Fruit fly (Drosophila melanogaster): Measurements from ENCODE around the gene CG16743.

CG16743 gene

dm6 chr2L:10987370-10987853, 15.3 kb downstream of the CG16743 start, which contains the start of the genes piwi and CG12253 (continued):
- TF ChIP-seq ey (GFP tag; optimal IDR thresholded peaks at IDR 0.05): peak; percentile 44
- TF ChIP-seq rgr (GFP tag; optimal IDR thresholded peaks at IDR 0.05): no peak
- peak; percentile 50 for TF ChIP-seq sv (GFP tag; optimal IDR thresholded peaks at IDR 0.05)
- TF ChIP-seq brk (GFP tag; optimal IDR thresholded peaks at IDR 0.05): peak; percentile 67
- TF ChIP-seq Hr83 (GFP tag; optimal IDR thresholded peaks at IDR 0.05; ENCODE audit: poor library complexity, severe bottlenecking): no peak
- no peak for TF ChIP-seq Abd-B (GFP tag; optimal IDR thresholded peaks at IDR 0.05)
- no peak for TF ChIP-seq CG9705 (GFP tag; optimal IDR thresholded peaks at IDR 0.05)
- TF ChIP-seq foxo (GFP tag; optimal IDR thresholded peaks at IDR 0.05): no peak
- no peak for TF ChIP-seq jim (GFP tag; optimal IDR thresholded peaks at IDR 0.05)
- no peak for TF ChIP-seq Hnf4 (GFP tag; optimal IDR thresholded peaks at IDR 0.05)
- peak; percentile 61 for TF ChIP-seq Dif (GFP tag; optimal IDR thresholded peaks at IDR 0.05; ENCODE audit: partially characterized antibody)

DNA sequence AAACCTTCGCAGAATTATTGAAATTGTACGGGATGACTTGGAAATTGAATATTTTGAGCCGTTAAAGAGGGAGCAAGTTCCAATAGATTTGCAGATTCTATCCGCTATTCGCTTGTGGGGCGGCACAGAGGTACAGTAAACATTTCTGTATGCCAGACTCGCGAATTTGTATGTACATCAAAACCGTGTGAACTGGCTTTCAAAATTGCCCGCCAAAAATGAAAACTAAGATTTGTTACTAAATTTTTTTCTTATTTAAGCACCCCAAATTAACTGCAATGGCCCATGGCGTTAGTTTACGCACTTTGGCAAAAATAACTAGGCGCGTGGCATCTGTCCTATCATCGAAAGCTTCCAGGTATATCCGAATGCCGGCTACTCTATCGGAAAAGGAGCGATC, 15.9 kb downstream of the CG16743 start:
- TF ChIP-seq Vsx2 (GFP tag; optimal IDR thresholded peaks at IDR 0.05; ENCODE audit: partially characterized antibody) (no peak), br (GFP tag; optimal IDR thresholded peaks at IDR 0.05) (no peak), dsf (GFP tag; optimal IDR thresholded peaks at IDR 0.05; ENCODE audit: borderline replicate concordance) (no peak)

DNA sequence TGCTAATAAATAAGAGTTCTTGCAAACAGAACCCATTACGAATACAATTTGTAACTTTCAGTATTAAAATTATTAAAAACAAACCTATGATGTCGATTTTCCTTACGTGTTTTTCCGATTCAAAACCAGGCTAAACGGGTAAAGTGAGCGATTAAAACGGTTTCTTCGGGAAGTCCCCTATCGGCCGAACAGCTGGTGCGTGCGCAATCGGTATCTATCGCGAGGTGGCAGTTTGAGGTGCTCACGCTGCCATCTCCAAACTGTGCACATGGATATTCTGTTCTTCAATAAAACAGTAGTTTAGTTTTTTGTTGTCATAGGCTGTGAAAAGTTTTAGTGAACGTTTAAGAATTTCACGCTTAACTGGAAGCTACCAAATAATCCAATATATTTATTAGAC, 17.1 kb downstream of the CG16743 start, which contains the start of gene TTLL4A:
TSS of gene TTLL4A (plus strand) at position 240 of the 400 bp plus-strand sequence.
- TF ChIP-seq dsf (GFP tag; optimal IDR thresholded peaks at IDR 0.05; ENCODE audit: borderline replicate concordance): no peak
- peak; percentile 22 for TF ChIP-seq Myc (optimal IDR thresholded peaks at IDR 0.05)
- TF ChIP-seq lola (GFP tag; optimal IDR thresholded peaks at IDR 0.05): no peak
- TF ChIP-seq dmrt93B (GFP tag; optimal IDR thresholded peaks at IDR 0.05): no peak
- TF ChIP-seq Dif (GFP tag; optimal IDR thresholded peaks at IDR 0.05; ENCODE audit: partially characterized antibody): no peak
- peak; percentile 18 for TF ChIP-seq sage (GFP tag; optimal IDR thresholded peaks at IDR 0.05)
- TF ChIP-seq brk (GFP tag; optimal IDR thresholded peaks at IDR 0.05): peak; percentile 58
- TF ChIP-seq Sp1 (GFP tag; optimal IDR thresholded peaks at IDR 0.05): no peak
- peak; percentile 68 for TF ChIP-seq Hnf4 (GFP tag; optimal IDR thresholded peaks at IDR 0.05)
- TF ChIP-seq pan (optimal IDR thresholded peaks at IDR 0.05): no peak
- TF ChIP-seq foxo (GFP tag; optimal IDR thresholded peaks at IDR 0.05): no peak
- TF ChIP-seq Hr83 (GFP tag; optimal IDR thresholded peaks at IDR 0.05; ENCODE audit: poor library complexity, severe bottlenecking): peak; percentile 68
- no peak for TF ChIP-seq usp (GFP tag; optimal IDR thresholded peaks at IDR 0.05)
- no peak for TF ChIP-seq Jra (GFP tag; optimal IDR thresholded peaks at IDR 0.05)
- TF ChIP-seq Abd-B (GFP tag; optimal IDR thresholded peaks at IDR 0.05): no peak
- no peak for TF ChIP-seq jim (GFP tag; optimal IDR thresholded peaks at IDR 0.05)
- TF ChIP-seq tai (GFP tag; optimal IDR thresholded peaks at IDR 0.05): peak; percentile 57
- no peak for TF ChIP-seq rgr (GFP tag; optimal IDR thresholded peaks at IDR 0.05)
- TF ChIP-seq OdsH (GFP tag; optimal IDR thresholded peaks at IDR 0.05): no peak
- TF ChIP-seq CrebA (GFP tag; optimal IDR thresholded peaks at IDR 0.05; ENCODE audit: borderline replicate concordance): no peak
- TF ChIP-seq CG32264 (GFP tag; optimal IDR thresholded peaks at IDR 0.05): no peak
- peak; percentile 45 for TF ChIP-seq woc (GFP tag; optimal IDR thresholded peaks at IDR 0.05)
- TF ChIP-seq ey (GFP tag; optimal IDR thresholded peaks at IDR 0.05): no peak
- TF ChIP-seq Vsx2 (GFP tag; optimal IDR thresholded peaks at IDR 0.05; ENCODE audit: partially characterized antibody): no peak
- no peak for TF ChIP-seq Mio (GFP tag; optimal IDR thresholded peaks at IDR 0.05)
- no peak for TF ChIP-seq CG9705 (GFP tag; optimal IDR thresholded peaks at IDR 0.05)
- no peak for TF ChIP-seq Hr78 (GFP tag; optimal IDR thresholded peaks at IDR 0.05)
- TF ChIP-seq HLH106 (tag; optimal IDR thresholded peaks at IDR 0.05): no peak
- TF ChIP-seq Dfd (GFP tag; optimal IDR thresholded peaks at IDR 0.05): no peak
- peak; percentile 17 for TF ChIP-seq sv (GFP tag; optimal IDR thresholded peaks at IDR 0.05)
- TF ChIP-seq dl (GFP tag; optimal IDR thresholded peaks at IDR 0.05; ENCODE audit: insufficient read depth in 1 of 2, partially characterized antibody in 2 of 2): no peak
- no peak for TF ChIP-seq fru (GFP tag; optimal IDR thresholded peaks at IDR 0.05)
- no peak for TF ChIP-seq Rel (GFP tag; optimal IDR thresholded peaks at IDR 0.05)
- peak; percentile 100 for TF ChIP-seq Rel (tag; optimal IDR thresholded peaks at IDR 0.05)
- TF ChIP-seq GATAd (GFP tag; optimal IDR thresholded peaks at IDR 0.05): no peak
- TF ChIP-seq N (GFP tag; optimal IDR thresholded peaks at IDR 0.05): no peak
- no peak for TF ChIP-seq h (GFP tag; optimal IDR thresholded peaks at IDR 0.05)
- TF ChIP-seq br (GFP tag; optimal IDR thresholded peaks at IDR 0.05): no peak
- no peak for TF ChIP-seq psq (GFP tag; optimal IDR thresholded peaks at IDR 0.05)
